Worm (Caenorhabditis elegans) whole organism, dauer: ENCODE results near the gene mtm-6.
"Not testable (repeated sequence)": the region's sequence is repeated elsewhere in the genome, so short reads cannot be mapped to it uniquely, and the experiment has no call there.

Experiments
- unc-62 ChIP-seq: sonication (generic microtip); optimal IDR thresholded peaks from 2 replicates; lab custom pipeline; 2017; ENCODE audit warnings: missing biosample characterization, missing genetic modification reagents, missing genetic modification characterization

The mtm-6 gene

DNA sequence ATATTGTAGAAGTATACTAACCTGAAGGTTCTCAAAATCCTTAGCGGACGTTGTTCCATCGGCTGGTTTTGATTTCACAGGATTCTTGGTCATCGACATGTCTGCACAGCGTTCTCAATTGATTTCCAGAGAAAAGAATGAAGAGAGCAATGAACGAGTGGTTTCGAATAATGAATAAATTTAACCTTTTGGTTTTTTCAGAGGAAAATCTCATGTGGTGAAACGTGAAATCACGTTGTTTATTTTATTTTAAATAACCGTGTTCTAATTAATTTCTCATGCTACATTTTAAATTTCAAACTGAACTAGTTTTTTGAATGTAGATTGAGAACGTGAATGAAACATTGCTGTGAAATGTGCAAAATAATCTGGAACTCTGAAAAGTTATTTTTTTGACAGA, 33.3 kb downstream of the mtm-6 start, which contains the start of gene T03F6.6:
Gene T03F6.6 (minus strand): TSS at position 101 of the 400 bp plus-strand sequence.
- no peak for TF ChIP-seq unc-62 (GFP tag; lab: Kevin White, UChicago)

DNA sequence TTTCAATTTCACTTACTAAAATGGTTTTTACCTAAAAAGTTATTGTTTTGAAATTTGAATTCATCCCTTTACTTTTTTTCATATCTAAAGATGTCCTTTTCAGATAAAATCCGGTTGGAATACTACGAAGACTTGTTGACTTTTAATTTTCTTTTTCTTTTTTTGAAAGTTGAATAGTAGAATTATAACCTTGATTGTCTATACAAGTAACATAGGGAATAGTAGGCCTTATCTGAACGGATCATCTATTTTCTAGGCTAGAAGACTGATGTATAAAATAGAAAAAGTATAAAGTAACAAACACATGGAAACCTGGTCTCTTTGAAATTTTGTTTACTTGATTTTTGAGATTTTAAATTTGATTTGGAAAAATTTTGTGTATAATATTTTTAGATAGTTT, 34.0 kb downstream of the mtm-6 start:
- TF ChIP-seq unc-62 (GFP tag; lab: Kevin White, UChicago) = no peak

DNA sequence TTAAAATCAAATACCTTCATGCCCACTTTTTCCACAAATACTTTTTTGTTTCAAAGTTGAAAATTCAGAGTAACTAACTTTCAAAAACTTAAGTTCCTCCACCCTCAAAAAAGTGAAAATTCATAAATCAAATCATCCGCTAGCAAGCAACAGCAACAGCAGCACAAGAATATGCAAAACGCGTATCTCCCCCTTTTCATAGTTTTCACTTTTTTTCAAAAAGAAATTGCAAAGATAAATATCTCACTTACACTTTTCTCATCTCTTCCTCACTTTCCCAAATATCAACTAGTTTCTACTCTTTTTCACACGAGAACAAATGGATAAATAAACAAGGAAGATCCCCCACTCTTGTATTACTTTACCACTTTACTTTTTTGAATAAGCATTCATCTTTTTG, 34.8 kb downstream of the mtm-6 start:
- no peak for TF ChIP-seq unc-62 (GFP tag; lab: Kevin White, UChicago)

DNA sequence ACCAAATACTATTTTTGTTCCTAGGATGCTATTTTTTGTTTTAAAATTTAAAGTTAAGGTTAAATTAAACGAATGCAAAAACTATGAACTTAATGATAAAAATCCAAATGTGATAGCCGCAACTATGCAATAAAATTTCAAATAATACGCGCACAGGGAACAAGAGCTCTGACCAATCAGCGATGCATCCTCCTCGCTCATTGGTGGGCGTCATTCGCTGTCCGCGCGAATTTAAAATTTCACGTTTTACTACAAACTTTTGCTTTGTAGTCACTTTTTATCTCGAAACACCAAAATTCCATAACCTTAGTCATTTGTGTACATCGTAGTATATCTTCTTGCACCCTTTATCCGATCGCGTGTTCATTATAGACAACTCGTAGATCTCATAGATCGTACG, 36.3 kb downstream of the mtm-6 start:
- TF ChIP-seq unc-62 (GFP tag; lab: Kevin White, UChicago) = no peak

DNA sequence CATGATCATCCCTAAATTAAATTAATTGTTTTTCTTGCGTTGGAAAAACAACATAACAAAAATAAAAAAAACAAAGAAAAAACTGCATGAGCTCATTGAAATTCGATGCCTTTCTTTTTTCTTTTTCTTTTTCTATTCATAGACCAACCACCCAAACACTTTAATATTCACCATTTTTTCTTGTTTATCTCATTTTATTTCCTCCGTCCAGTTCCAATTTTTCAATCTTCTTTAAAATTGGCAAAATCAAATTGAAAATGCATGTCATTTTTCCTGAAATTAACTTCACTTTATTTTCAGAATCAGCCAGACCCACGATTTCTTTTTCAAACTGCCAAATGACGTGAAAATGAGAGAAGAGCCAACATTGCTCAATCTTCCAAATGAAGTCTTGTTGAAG, 39.0 kb downstream of the mtm-6 start, which contains the start of gene T03F6.4:
Gene T03F6.4 (plus strand): TSS at position 301 of the 400 bp plus-strand sequence.
- TF ChIP-seq unc-62 (GFP tag; lab: Kevin White, UChicago) = no peak

DNA sequence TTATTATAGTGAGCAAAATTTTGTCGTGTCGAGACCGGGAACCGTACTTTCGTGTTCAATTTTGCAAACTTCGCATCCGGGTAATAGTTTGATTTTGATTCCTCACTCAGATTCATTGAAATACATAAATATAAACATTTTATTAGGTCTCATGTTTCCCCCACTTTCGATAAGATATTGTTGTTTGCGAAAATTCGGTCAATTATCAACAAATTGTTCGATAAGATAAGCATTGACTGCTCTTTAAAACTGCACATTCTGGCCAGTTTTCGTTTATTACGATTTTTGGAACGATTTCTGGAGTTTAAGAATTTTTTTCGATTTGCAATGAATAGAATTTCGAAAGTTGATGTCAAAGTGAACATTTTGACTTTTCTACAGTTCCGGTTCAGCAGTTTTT, 41.7 kb downstream of the mtm-6 start:
- TF ChIP-seq unc-62 (GFP tag; lab: Kevin White, UChicago) = no peak

DNA sequence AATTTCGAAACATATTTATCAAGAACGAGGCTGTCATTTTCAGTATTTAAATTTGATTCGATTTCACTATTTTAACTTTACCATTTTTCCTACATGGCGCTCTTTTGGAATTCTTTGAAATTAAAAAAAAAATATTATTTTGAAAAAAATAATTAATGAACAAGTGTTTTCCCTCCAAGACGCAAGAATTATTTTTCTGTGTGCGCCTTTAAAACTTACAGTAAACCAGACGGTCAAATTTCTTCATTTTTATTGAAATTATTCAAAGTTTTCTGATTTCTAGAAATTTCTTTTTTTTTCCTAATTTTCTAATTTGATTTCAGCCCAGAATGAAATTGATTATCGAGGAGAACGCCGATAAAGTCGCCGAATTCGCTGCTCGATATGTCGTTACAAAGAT, 42.2 kb downstream of the mtm-6 start, which contains the start of gene T03F6.3:
Gene T03F6.3 (plus strand): TSS at position 318 of the 400 bp plus-strand sequence.
- no peak for TF ChIP-seq unc-62 (GFP tag; lab: Kevin White, UChicago)

DNA sequence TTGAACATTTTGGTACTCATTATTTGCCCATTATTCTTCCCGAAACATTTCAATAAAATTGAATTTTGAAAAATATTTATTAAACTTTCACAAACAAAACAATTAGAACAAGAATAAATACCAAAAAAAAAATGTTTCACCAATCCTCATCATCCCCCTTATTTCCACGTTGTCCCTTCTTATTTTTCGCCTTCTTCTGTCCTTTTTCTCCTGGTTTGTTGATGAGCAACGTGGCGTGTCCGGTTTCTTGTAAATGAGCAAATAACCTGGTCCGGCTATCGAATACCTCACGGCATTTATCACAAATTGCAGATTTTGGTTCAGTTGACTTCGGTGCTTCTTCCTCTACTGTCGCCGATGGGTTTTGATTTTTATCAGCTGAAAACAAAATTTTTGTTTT, 43.9 kb downstream of the mtm-6 start:
- no peak for TF ChIP-seq unc-62 (GFP tag; lab: Kevin White, UChicago)

DNA sequence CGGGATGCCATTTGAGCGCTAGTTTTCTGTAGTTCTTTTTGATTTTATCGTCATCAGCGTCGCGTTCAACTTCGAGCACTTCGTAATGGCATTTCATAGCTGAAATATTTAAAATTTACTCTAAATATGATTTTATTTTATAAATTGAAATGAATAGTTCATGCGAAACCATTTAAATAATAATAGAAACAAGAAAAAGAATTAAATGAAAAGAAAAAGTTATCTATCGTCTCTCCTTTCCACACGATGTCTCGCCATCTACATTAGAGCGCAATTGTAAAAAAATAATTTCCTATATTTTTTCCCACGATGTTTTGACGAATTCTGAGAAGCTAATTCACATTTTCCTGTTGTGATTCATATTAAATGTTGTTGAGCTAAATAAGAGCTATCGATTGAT, 46.4 kb downstream of the mtm-6 start, which contains the start of gene dnj-17:
Gene dnj-17 (minus strand): TSS at position 101 of the 400 bp plus-strand sequence.
- TF ChIP-seq unc-62 (GFP tag; lab: Kevin White, UChicago) = no peak

DNA sequence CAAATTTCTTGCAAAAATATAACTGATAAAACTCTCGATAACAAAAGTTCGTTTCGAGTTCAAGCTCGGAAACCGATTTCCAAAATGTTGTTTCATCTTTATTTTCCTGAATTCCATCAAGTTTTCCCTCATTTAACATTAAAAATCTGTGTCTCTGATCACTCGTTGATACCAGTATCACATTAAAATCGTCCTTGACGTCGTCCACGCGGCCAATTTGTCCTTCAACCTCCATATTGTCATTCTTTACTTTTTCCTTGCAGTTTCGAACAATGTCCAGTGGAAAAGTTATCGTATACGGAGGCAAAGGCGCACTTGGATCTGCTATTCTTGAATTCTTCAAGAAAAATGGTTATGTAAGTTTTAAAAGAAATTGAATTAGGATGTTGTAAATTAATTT, 46.8 kb downstream of the mtm-6 start, which contains the start of gene qdpr-1:
Gene qdpr-1 (plus strand): TSS at position 264 of the 400 bp plus-strand sequence.
- no peak for TF ChIP-seq unc-62 (GFP tag; lab: Kevin White, UChicago)

DNA sequence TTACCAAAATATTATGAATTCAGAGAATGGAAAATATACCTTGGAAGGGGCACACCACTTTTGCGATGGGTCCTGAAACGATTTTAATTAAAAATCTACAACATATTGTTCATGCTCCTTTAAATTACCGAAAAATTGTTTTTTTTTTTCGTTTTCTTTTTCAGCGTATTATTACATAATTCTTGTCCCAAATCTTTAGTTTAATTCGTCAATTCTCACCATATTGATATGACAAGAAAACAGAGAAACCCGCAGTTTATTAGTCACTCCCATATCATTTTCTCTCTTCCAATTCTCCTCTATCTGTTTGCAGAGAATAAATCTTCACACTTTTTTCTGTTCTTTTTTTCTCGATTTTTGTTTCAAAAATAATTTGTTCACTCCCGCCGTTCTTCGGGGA, 48.4 kb downstream of the mtm-6 start, which contains the start of gene F11F1.1:
Gene F11F1.1 (plus strand): TSS at position 301 of the 400 bp plus-strand sequence.
- TF ChIP-seq unc-62 (GFP tag; lab: Kevin White, UChicago) = no peak

DNA sequence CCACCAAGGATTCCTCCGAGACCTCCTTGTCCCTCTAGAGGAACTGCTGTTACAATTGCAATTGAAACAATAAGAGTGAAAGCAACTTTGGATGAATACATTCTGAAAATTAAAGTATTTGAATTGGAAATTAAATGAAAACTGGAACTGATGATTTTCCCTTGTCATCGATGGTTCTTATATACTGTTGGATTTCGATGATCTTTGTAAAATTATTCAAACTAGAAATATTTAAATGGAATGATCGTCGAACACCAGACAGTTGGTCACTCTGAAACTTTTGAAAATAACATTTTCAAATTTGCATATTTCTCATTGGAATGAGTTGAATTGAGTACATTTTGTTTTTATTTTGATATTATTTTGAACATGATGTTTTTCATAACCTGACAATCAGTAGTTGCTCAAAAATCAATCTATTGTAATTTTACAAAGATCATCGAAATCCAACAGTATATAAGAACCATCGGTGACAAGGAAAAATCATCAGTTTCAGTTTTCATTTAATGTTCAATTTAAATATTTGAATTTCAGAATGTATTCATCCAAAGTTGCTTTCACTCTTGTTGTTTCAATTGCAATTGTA, 54.9 kb downstream of the mtm-6 start, which contains the start of the genes srlf-9 and srlf-10:
Gene srlf-9 (minus strand): TSS at position 101 of the 586 bp plus-strand sequence.
Gene srlf-10 (plus strand): TSS at position 536 of the 586 bp plus-strand sequence.
- TF ChIP-seq unc-62 (GFP tag; lab: Kevin White, UChicago) = not testable (repeated sequence)

DNA sequence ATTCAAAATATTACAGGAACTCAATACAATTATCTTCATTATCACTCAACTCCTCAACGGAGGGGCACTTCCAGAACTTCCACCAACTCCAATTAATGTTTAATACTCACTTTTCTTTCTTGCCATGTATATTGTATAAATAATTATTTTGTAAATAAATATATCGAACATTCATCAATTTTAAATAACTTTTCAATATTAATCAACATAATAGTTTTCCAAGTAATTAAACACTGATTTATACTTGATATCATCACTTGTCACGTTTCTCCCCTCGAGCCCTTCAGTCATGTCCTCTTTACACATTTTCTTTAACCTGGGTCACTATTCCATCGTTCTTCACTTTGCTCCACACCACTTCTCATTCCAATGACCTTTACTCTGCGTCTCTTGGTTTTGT, 56.0 kb downstream of the mtm-6 start, which contains the start of gene mig-18:
Gene mig-18 (plus strand): TSS at position 301 of the 400 bp plus-strand sequence.
- TF ChIP-seq unc-62 (GFP tag; lab: Kevin White, UChicago) = no peak

DNA sequence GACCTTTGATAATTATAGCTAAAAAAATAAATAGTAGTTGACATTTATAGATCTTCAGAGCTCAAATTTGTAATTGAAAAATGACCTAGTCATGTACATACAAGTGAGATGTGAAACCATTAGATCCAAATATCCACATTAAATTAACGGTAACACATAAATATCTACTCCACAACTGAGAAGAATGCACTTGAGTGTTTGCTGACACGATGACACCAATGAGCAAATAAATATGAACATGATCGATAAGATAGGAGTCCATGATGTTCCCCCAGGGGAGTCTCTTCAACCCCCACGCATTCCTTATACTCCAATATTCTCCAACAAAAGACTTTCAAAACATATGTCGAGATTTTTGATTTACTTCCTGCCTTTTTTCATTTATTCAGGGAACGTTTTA, 57.5 kb downstream of the mtm-6 start, which contains the start of gene ttr-52:
Gene ttr-52 (plus strand): TSS at position 301 of the 400 bp plus-strand sequence.
- no peak for TF ChIP-seq unc-62 (GFP tag; lab: Kevin White, UChicago)
